Worm (Caenorhabditis elegans) whole organism, L1 larva: ENCODE measurements around the gene xpc-1.

ENCODE experiments used
- blmp-1 ChIP-seq: fragments of 150-350 bp; optimal IDR thresholded peaks from 2 replicates; lab custom pipeline; 2014; ENCODE audit warnings: missing biosample characterization, missing genetic modification characterization
- lin-14 ChIP-seq: fragments of 200-800 bp; sonication (Bioruptor generic); optimal IDR thresholded peaks from 2 replicates; lab custom pipeline; 2018; ENCODE audit warnings: mild to moderate bottlenecking, missing genetic modification characterization, moderate library complexity, missing compliant biosample characterization
- nhr-28 ChIP-seq: fragments of 150-350 bp; optimal IDR thresholded peaks from 2 replicates; lab custom pipeline; 2014; ENCODE audit warnings: missing biosample characterization, missing genetic modification characterization
- nhr-90 ChIP-seq: sonication (generic microtip); optimal IDR thresholded peaks from 2 replicates; lab custom pipeline; 2016; ENCODE audit warnings: mild to moderate bottlenecking, missing genetic modification characterization, missing compliant biosample characterization; ENCODE audit not compliant: poor library complexity

ce11 chrIV:2002290-2002689, 9.4 kb downstream of the xpc-1 start:
- TF ChIP-seq lin-14 (GFP tag; lab: Kevin White, UChicago) (no peak), blmp-1 (tag; lab: Kevin White, UChicago) (no peak), nhr-28 (tag; lab: Kevin White, UChicago) (no peak), nhr-90 (tag; lab: Kevin White, UChicago) (no peak)
